Worm (Caenorhabditis elegans): ENCODE data around the gene F44G4.3.

ce11 chrII:9017628-9018027, 20.2 kb upstream of the F44G4.3 start:
- TF ChIP-seq fos-1 (tag; optimal IDR thresholded peaks at IDR 0.05), result no peak
- TF ChIP-seq mdl-1 (tag; optimal IDR thresholded peaks at IDR 0.05), result no peak
- TF ChIP-seq hpl-2 (GFP tag; optimal IDR thresholded peaks at IDR 0.05), result no peak
- no peak for TF ChIP-seq pqm-1 (tag; optimal IDR thresholded peaks at IDR 0.05)
- no peak for TF ChIP-seq efl-3 (GFP tag; optimal IDR thresholded peaks at IDR 0.05)
- no peak for TF ChIP-seq aly-2 (tag; optimal IDR thresholded peaks at IDR 0.05)
- TF ChIP-seq dsc-1 (tag; optimal IDR thresholded peaks at IDR 0.05), result no peak
- TF ChIP-seq mep-1 (tag; optimal IDR thresholded peaks at IDR 0.05), result no peak
- no peak for TF ChIP-seq unc-62 (GFP tag; optimal IDR thresholded peaks at IDR 0.05)
- TF ChIP-seq lin-13 (GFP tag; optimal IDR thresholded peaks at IDR 0.05), result no peak
- no peak for TF ChIP-seq lin-35 (GFP tag; optimal IDR thresholded peaks at IDR 0.05)
